Fruit fly (Drosophila melanogaster) whole organism, pupa: ENCODE results near the gene Usp47.

Source experiments
- CG10348 ChIP-seq: fragments of 200-800 bp; sonication (Bioruptor generic); IDR thresholded peaks from 2 replicates; pipeline ENCODE4 v1.3.6; 2022; ENCODE audit warnings: missing biosample characterization, missing genetic modification characterization
- CG12605 ChIP-seq: fragments of 200-800 bp; sonication (Bioruptor generic); IDR thresholded peaks from 2 replicates; pipeline ENCODE4 v1.3.6; 2022; ENCODE audit warnings: missing biosample characterization, missing genetic modification characterization
- CG13204 ChIP-seq: fragments of 200-800 bp; sonication (Bioruptor generic); optimal IDR thresholded peaks from 2 replicates; lab custom pipeline; 2018; ENCODE audit warnings: missing biosample characterization, mild to moderate bottlenecking, missing genetic modification characterization, moderate library complexity
- CG14655 ChIP-seq: fragments of 200-800 bp; sonication (Bioruptor generic); optimal IDR thresholded peaks from 3 replicates; lab custom pipeline; 2017; ENCODE audit warnings: mild to moderate bottlenecking, missing biosample characterization, missing genetic modification reagents, missing genetic modification characterization
- CG15710 ChIP-seq: fragments of 200-800 bp; sonication (Bioruptor generic); optimal IDR thresholded peaks from 2 replicates; lab custom pipeline; 2018; ENCODE audit warnings: missing biosample characterization, mild to moderate bottlenecking, missing genetic modification characterization, moderate library complexity
- CG17806 ChIP-seq: fragments of 200-800 bp; sonication (Bioruptor generic); optimal IDR thresholded peaks from 2 replicates; lab custom pipeline; 2018; ENCODE audit warnings: missing biosample characterization, mild to moderate bottlenecking, missing genetic modification characterization, moderate library complexity
- CG32121 ChIP-seq: fragments of 200-800 bp; sonication (Bioruptor generic); IDR thresholded peaks from 2 replicates; pipeline ENCODE4 v1.3.6; 2022; ENCODE audit warnings: missing biosample characterization, missing genetic modification characterization
- CG34367 ChIP-seq: fragments of 200-800 bp; sonication (Bioruptor generic); optimal IDR thresholded peaks from 2 replicates; lab custom pipeline; 2018; ENCODE audit warnings: missing biosample characterization, mild to moderate bottlenecking, missing genetic modification characterization
- CG4496 ChIP-seq: fragments of 200-800 bp; sonication (Bioruptor generic); IDR thresholded peaks from 3 replicates; pipeline ENCODE4 v1.3.6; 2022; ENCODE audit warnings: missing biosample characterization, missing genetic modification characterization
- CG8159 ChIP-seq: fragments of 200-800 bp; sonication (Bioruptor generic); optimal IDR thresholded peaks from 3 replicates; lab custom pipeline; 2018; ENCODE audit warnings: missing biosample characterization, mild to moderate bottlenecking, missing genetic modification characterization, moderate library complexity
- CG8301 ChIP-seq: fragments of 200-800 bp; sonication (Bioruptor generic); optimal IDR thresholded peaks from 2 replicates; lab custom pipeline; 2018; ENCODE audit warnings: missing biosample characterization, mild to moderate bottlenecking, missing genetic modification characterization
- CG9948 ChIP-seq: fragments of 200-800 bp; sonication (Bioruptor generic); optimal IDR thresholded peaks from 2 replicates; lab custom pipeline; 2018; ENCODE audit warnings: missing biosample characterization, mild to moderate bottlenecking, missing genetic modification characterization, moderate library complexity
- D1 ChIP-seq: fragments of 200-800 bp; sonication (Bioruptor generic); optimal IDR thresholded peaks from 2 replicates; lab custom pipeline; 2018; ENCODE audit warnings: missing biosample characterization, mild to moderate bottlenecking, missing genetic modification characterization, moderate library complexity
- EcR ChIP-seq: fragments of 200-800 bp; sonication (Bioruptor generic); optimal IDR thresholded peaks from 3 replicates; lab custom pipeline; 2019; ENCODE audit warnings: missing biosample characterization, missing genetic modification characterization, mild to moderate bottlenecking, moderate library complexity, missing genetic modification reagents
- Ets98B ChIP-seq: fragments of 200-800 bp; sonication (Bioruptor generic); IDR thresholded peaks from 2 replicates; pipeline ENCODE4 v1.3.6; 2022; ENCODE audit warnings: missing biosample characterization, missing genetic modification characterization
- Pif1A ChIP-seq: fragments of 200-800 bp; sonication (Bioruptor generic); optimal IDR thresholded peaks from 3 replicates; lab custom pipeline; 2016; ENCODE audit warnings: missing biosample characterization, missing genetic modification characterization
- Pif1B ChIP-seq: fragments of 200-800 bp; sonication (Bioruptor generic); optimal IDR thresholded peaks from 3 replicates; lab custom pipeline; 2016; ENCODE audit warnings: missing biosample characterization, missing genetic modification characterization
- Snoo ChIP-seq: fragments of 200-800 bp; sonication (Bioruptor generic); optimal IDR thresholded peaks from 3 replicates; lab custom pipeline; 2017; ENCODE audit warnings: missing biosample characterization, mild to moderate bottlenecking, missing genetic modification characterization, inconsistent platforms
- fd96Ca ChIP-seq: fragments of 200-800 bp; sonication (Bioruptor generic); IDR thresholded peaks from 3 replicates; pipeline ENCODE4 v1.3.6; 2022; ENCODE audit warnings: missing biosample characterization, missing genetic modification characterization
- gl ChIP-seq: fragments of 200-800 bp; sonication (Bioruptor generic); optimal IDR thresholded peaks from 2 replicates; lab custom pipeline; 2018; ENCODE audit warnings: missing biosample characterization, mild to moderate bottlenecking, missing genetic modification characterization
- rn ChIP-seq: fragments of 200-800 bp; sonication (Bioruptor generic); IDR thresholded peaks from 2 replicates; pipeline ENCODE4 v1.3.6; 2022; ENCODE audit warnings: missing biosample characterization, missing genetic modification characterization

The Usp47 gene

dm6 chr3L:5802063-5802531, 49.3 kb downstream of the Usp47 start:
- TF ChIP-seq Snoo (tag; lab: Kevin White, UChicago) (no peak), CG32121 (GFP tag; lab: Robert Waterston, UW) (0 out of 2 replicates have a peak, but pooled peaks have one; percentile 17), EcR (peak; percentile 89), fd96Ca (GFP tag; lab: Robert Waterston, UW) (no peak), CG12605 (GFP tag; lab: Robert Waterston, UW) (peak; percentile 32; the same call in 1 of the 2 replicates), Pif1A (no peak), Pif1B (GFP tag; lab: Kevin White, UChicago) (no peak), Ets98B (GFP tag; lab: Robert Waterston, UW) (peak; percentile 46; the same call in 1 of the 2 replicates), gl (tag; lab: Kevin White, UChicago) (peak; percentile 15), CG9948 (tag; lab: Kevin White, UChicago) (no peak), CG8159 (tag; lab: Kevin White, UChicago) (no peak), CG10348 (GFP tag; lab: Robert Waterston, UW) (0 out of 2 replicates have a peak, but pooled peaks have one; percentile 20), CG15710 (no peak), D1 (no peak), CG4496 (GFP tag; lab: Robert Waterston, UW) (peak; percentile 84)

dm6 chr3L:5802733-5803132, 50.0 kb downstream of the Usp47 start, which contains the start of gene CG42272:
CG42272 (plus strand) TSS chr3L:5803033.
- TF ChIP-seq CG34367 (tag; lab: Kevin White, UChicago) (no peak), Snoo (tag; lab: Kevin White, UChicago) (no peak), CG4496 (GFP tag; lab: Robert Waterston, UW) (no peak), D1 (no peak), Pif1A (no peak), CG15710 (no peak), CG14655 (GFP tag; lab: Kevin White, UChicago) (no peak), rn (no peak), CG8159 (tag; lab: Kevin White, UChicago) (no peak), EcR (no peak), Ets98B (GFP tag; lab: Robert Waterston, UW) (no peak), CG13204 (GFP tag; lab: Kevin White, UChicago) (no peak), Pif1B (GFP tag; lab: Kevin White, UChicago) (no peak), CG12605 (GFP tag; lab: Robert Waterston, UW) (no peak), CG9948 (tag; lab: Kevin White, UChicago) (no peak), gl (tag; lab: Kevin White, UChicago) (no peak), CG10348 (GFP tag; lab: Robert Waterston, UW) (no peak)

dm6 chr3L:5807370-5808100, 54.8 kb downstream of the Usp47 start:
- TF ChIP-seq CG8159 (tag; lab: Kevin White, UChicago) = no peak
- TF ChIP-seq Pif1B (GFP tag; lab: Kevin White, UChicago) = peak; percentile 14
- no peak for TF ChIP-seq rn
- TF ChIP-seq CG4496 (GFP tag; lab: Robert Waterston, UW) = peak; percentile 75; the same call in 2 of the 3 replicates
- TF ChIP-seq fd96Ca (GFP tag; lab: Robert Waterston, UW) = peak; percentile 65; the same call in 2 of the 3 replicates
- no peak for TF ChIP-seq Snoo (tag; lab: Kevin White, UChicago)
- TF ChIP-seq CG9948 (tag; lab: Kevin White, UChicago) = no peak
- TF ChIP-seq EcR = peak; percentile 37
- TF ChIP-seq gl (tag; lab: Kevin White, UChicago) = peak; percentile 37
- TF ChIP-seq CG13204 (GFP tag; lab: Kevin White, UChicago) = no peak
- no peak for TF ChIP-seq CG17806 (tag; lab: Kevin White, UChicago)
- TF ChIP-seq CG15710 = peak; percentile 4
- TF ChIP-seq CG14655 (GFP tag; lab: Kevin White, UChicago) = peak; percentile 50
- no peak for TF ChIP-seq CG12605 (GFP tag; lab: Robert Waterston, UW)
- no peak for TF ChIP-seq D1
- peak; percentile 35; the same call in 1 of the 2 replicates for TF ChIP-seq Ets98B (GFP tag; lab: Robert Waterston, UW)
- no peak for TF ChIP-seq CG10348 (GFP tag; lab: Robert Waterston, UW)
- peak; percentile 23 for TF ChIP-seq CG8301
- peak; percentile 13 for TF ChIP-seq Pif1A
- peak; percentile 68; the same call in 1 of the 2 replicates for TF ChIP-seq CG32121 (GFP tag; lab: Robert Waterston, UW)
- no peak for TF ChIP-seq CG34367 (tag; lab: Kevin White, UChicago)

- peak; percentile 87 for TF ChIP-seq CG14655 (GFP tag; lab: Kevin White, UChicago)
- TF ChIP-seq CG32121 (GFP tag; lab: Robert Waterston, UW) = no peak; the same call in 1 of the 2 replicates
- peak; percentile 87 for TF ChIP-seq CG8301
- TF ChIP-seq Pif1B (GFP tag; lab: Kevin White, UChicago) = peak; percentile 78
- no peak; the same call in 1 of the 3 replicates for TF ChIP-seq CG4496 (GFP tag; lab: Robert Waterston, UW)
- peak; percentile 79 for TF ChIP-seq CG17806 (tag; lab: Kevin White, UChicago)
- TF ChIP-seq rn = no peak
- peak; percentile 85 for TF ChIP-seq CG9948 (tag; lab: Kevin White, UChicago)
- peak; percentile 55 for TF ChIP-seq Snoo (tag; lab: Kevin White, UChicago)
- TF ChIP-seq CG13204 (GFP tag; lab: Kevin White, UChicago) = peak; percentile 62
- peak; percentile 89 for TF ChIP-seq CG8159 (tag; lab: Kevin White, UChicago)
- TF ChIP-seq D1 = peak; percentile 50
- TF ChIP-seq fd96Ca (GFP tag; lab: Robert Waterston, UW) = peak; percentile 87
- peak; percentile 59 for TF ChIP-seq gl (tag; lab: Kevin White, UChicago)
- TF ChIP-seq CG10348 (GFP tag; lab: Robert Waterston, UW) = 0 out of 2 replicates have a peak, but pooled peaks have one; percentile 31
- peak; percentile 23 for TF ChIP-seq EcR
- TF ChIP-seq CG15710 = peak; percentile 86
- peak; percentile 62 for TF ChIP-seq Ets98B (GFP tag; lab: Robert Waterston, UW)
- peak; percentile 88 for TF ChIP-seq Pif1A
- TF ChIP-seq CG12605 (GFP tag; lab: Robert Waterston, UW) = peak; percentile 11; the same call in 1 of the 2 replicates
- peak; percentile 75 for TF ChIP-seq CG34367 (tag; lab: Kevin White, UChicago)
Measured at dm6 chr3L:5808101-5808433, 55.3 kb downstream of the Usp47 start.
